Fruit fly (Drosophila melanogaster): ENCODE measurements around the gene Mst84B.

DNA sequence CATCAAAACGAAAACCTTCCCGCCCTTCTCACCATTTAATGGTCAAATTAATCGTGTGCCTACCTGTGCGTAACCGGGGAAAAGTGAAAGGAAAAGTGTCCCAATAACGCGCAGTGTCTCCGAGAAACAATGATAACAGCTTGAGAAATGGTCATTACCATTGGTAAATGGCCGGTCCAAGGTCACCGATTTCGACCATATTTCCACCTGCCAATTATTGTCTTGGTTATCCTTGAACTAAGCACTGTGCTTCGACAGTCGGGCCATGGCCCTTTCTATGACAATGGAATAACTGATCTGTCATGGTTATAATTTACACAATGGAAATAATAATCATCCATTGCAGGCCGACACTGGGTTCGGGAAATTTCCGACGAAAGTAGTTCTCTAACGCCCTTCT, 18.0 kb upstream of the Mst84B start:
- TF ChIP-seq Bdp1 (GFP tag; optimal IDR thresholded peaks at IDR 0.05) (no peak), tna (GFP tag; IDR thresholded peaks at IDR 0.05; ENCODE audit: partially characterized antibody) (no peak), CG18476 (GFP tag; optimal IDR thresholded peaks at IDR 0.05) (no peak), Fer3 (tag; optimal IDR thresholded peaks at IDR 0.05) (no peak), HLHmδ (GFP tag; optimal IDR thresholded peaks at IDR 0.05) (no peak), trh (GFP tag; optimal IDR thresholded peaks at IDR 0.05) (no peak), Scr (GFP tag; IDR thresholded peaks at IDR 0.05; ENCODE audit: partially characterized antibody) (no peak), CG1529 (GFP tag; optimal IDR thresholded peaks at IDR 0.05) (no peak), CG10267 (tag; optimal IDR thresholded peaks at IDR 0.05) (no peak)

Measured in whole organism, embryonic.